Worm (Caenorhabditis elegans): ENCODE measurements around the gene Y73C8B.2.
A peak's percentile ranks its signal among the peaks of the same experiment; 100 is the strongest.

Gene Y73C8B.2

ce11 chrV:3210147-3210546, 15.3 kb upstream of the Y73C8B.2 start, which contains the start of gene apx-1:
Gene apx-1 (plus strand): TSS chrV:3210196.
- no peak for TF ChIP-seq blmp-1 (tag; optimal IDR thresholded peaks at IDR 0.05)
- TF ChIP-seq efl-1 (optimal IDR thresholded peaks at IDR 0.05), result no peak
- peak in 1 of 2 experiments; percentile 9 for TF ChIP-seq efl-1 (GFP tag; optimal IDR thresholded peaks at IDR 0.05 in 1 of 2)

ce11 chrV:3208940-3209339, 14.1 kb upstream of the Y73C8B.2 start:
- TF ChIP-seq rnt-1 (tag; optimal IDR thresholded peaks at IDR 0.05), result no peak
- no peak for TF ChIP-seq efl-1 (optimal IDR thresholded peaks at IDR 0.05)
- TF ChIP-seq efl-1 (GFP tag; optimal IDR thresholded peaks at IDR 0.05 in 1 of 2), result peak in 1 of 2 experiments; percentile 71

- TF ChIP-seq ceh-90 (tag; optimal IDR thresholded peaks at IDR 0.05), result no peak
- TF ChIP-seq sup-37 (GFP tag; optimal IDR thresholded peaks at IDR 0.05), result no peak
Measured at ce11 chrV:3204433-3204832, 9.6 kb upstream of the Y73C8B.2 start.

ce11 chrV:3200323-3200722, 5.5 kb upstream of the Y73C8B.2 start, which contains the start of gene K08D9.4:
Gene K08D9.4 (minus strand): TSS chrV:3200423.
- TF ChIP-seq rnt-1 (tag; optimal IDR thresholded peaks at IDR 0.05) (peak; percentile 3), aha-1 (tag; optimal IDR thresholded peaks at IDR 0.05) (no peak)

- TF ChIP-seq ceh-8 (GFP tag; optimal IDR thresholded peaks at IDR 0.05) (no peak), elt-2 (tag; optimal IDR thresholded peaks at IDR 0.05) (no peak), skn-1 (tag; optimal IDR thresholded peaks at IDR 0.05) (no peak), irx-1 (tag; optimal IDR thresholded peaks at IDR 0.05) (no peak), fkh-4 (tag; optimal IDR thresholded peaks at IDR 0.05; ENCODE audit: borderline replicate concordance) (no peak), nhr-90 (tag; optimal IDR thresholded peaks at IDR 0.05; ENCODE audit: poor library complexity) (no peak), lin-15B (tag; optimal IDR thresholded peaks at IDR 0.05) (no peak), nhr-11 (tag; optimal IDR thresholded peaks at IDR 0.05) (peak; percentile 42), dpl-1 (GFP tag; optimal IDR thresholded peaks at IDR 0.05) (no peak), Y116A8C.19 (tag; optimal IDR thresholded peaks at IDR 0.05; ENCODE audit: borderline replicate concordance) (no peak), ceh-88 (GFP tag; IDR thresholded peaks at IDR 0.05) (no peak), nhr-20 (tag; optimal IDR thresholded peaks at IDR 0.05) (peak; percentile 33), nhr-71 (tag; optimal IDR thresholded peaks at IDR 0.05) (peak; percentile 29), grh-1 (GFP tag; IDR thresholded peaks at IDR 0.05) (peak; percentile 61), snu-23 (GFP tag; optimal IDR thresholded peaks at IDR 0.05) (peak; percentile 8), lin-35 (GFP tag; optimal IDR thresholded peaks at IDR 0.05) (peak in 1 of 2 experiments; percentile 45), nhr-85 (tag) (peak; percentile 2), efl-1 (optimal IDR thresholded peaks at IDR 0.05) (no peak), efl-1 (GFP tag; optimal IDR thresholded peaks at IDR 0.05 in 1 of 2) (no peak), ceh-63 (GFP tag; optimal IDR thresholded peaks at IDR 0.05) (no peak)
Measured at ce11 chrV:3196832-3197329, 2.1 kb upstream of the Y73C8B.2 start, which contains the start of the genes Y73C8B.1 and Y73C8B.5. Gene Y73C8B.1 (minus strand): TSS chrV:3196882. Gene Y73C8B.5 (plus strand): TSS chrV:3197268.

- TF ChIP-seq grh-1 (GFP tag; IDR thresholded peaks at IDR 0.05), result no peak
- TF ChIP-seq egl-27 (tag; optimal IDR thresholded peaks at IDR 0.05), result no peak
- TF ChIP-seq nhr-90 (tag; optimal IDR thresholded peaks at IDR 0.05; ENCODE audit: poor library complexity), result no peak
- TF ChIP-seq tbx-2 (tag; optimal IDR thresholded peaks at IDR 0.05), result no peak
- TF ChIP-seq fos-1 (tag; optimal IDR thresholded peaks at IDR 0.05), result no peak
- TF ChIP-seq sox-4 (tag; optimal IDR thresholded peaks at IDR 0.05), result no peak
- no peak for TF ChIP-seq fkh-8 (tag; optimal IDR thresholded peaks at IDR 0.05)
- no peak for TF ChIP-seq ceh-88 (GFP tag; IDR thresholded peaks at IDR 0.05)
- no peak for TF ChIP-seq skn-1 (tag; optimal IDR thresholded peaks at IDR 0.05)
- TF ChIP-seq elt-3 (tag; optimal IDR thresholded peaks at IDR 0.05), result no peak
- no peak for TF ChIP-seq nhr-85 (tag)
- TF ChIP-seq ztf-4 (tag; optimal IDR thresholded peaks at IDR 0.05), result no peak
- TF ChIP-seq pqm-1 (tag; optimal IDR thresholded peaks at IDR 0.05), result no peak
Measured at ce11 chrV:3195814-3196213, 1.0 kb upstream of the Y73C8B.2 start.

Data from whole organism, L1 larva.